Fruit fly (Drosophila melanogaster): ENCODE results near the gene hzg.

- TF ChIP-seq CTCF (optimal IDR thresholded peaks at IDR 0.05) = no peak
- no peak for TF ChIP-seq CG8478 (optimal IDR thresholded peaks at IDR 0.05)
These were observed 33.3 kb upstream of the hzg start for dm6 chr3L:16037690-16038332.
